Worm (Caenorhabditis elegans) whole organism, L4/young adult: Measurements from ENCODE around the gene R02F11.1.

Experiments used
- W03F9.2 ChIP-seq: fragments of 150-350 bp; optimal IDR thresholded peaks from 2 replicates; lab custom pipeline; 2014; ENCODE audit warnings: missing biosample characterization, missing genetic modification characterization
- dao-5 ChIP-seq: sonication (generic microtip); optimal IDR thresholded peaks from 2 replicates; lab custom pipeline; 2016; ENCODE audit warnings: missing genotype, missing genetic modification characterization, moderate library complexity, missing compliant biosample characterization
- him-1 ChIP-seq: sonication (generic microtip); optimal IDR thresholded peaks from 2 replicates; lab custom pipeline; 2016; ENCODE audit warnings: missing genotype, missing genetic modification reagents, missing genetic modification characterization, missing compliant biosample characterization

ce11 chrV:4846507-4846906 lies 45.6 kb downstream of the R02F11.1 start:
- TF ChIP-seq dao-5 (tag; lab: Kevin White, UChicago) (no peak), him-1 (tag; lab: Kevin White, UChicago) (no peak), W03F9.2 (tag; lab: Kevin White, UChicago) (no peak)
